Worm (Caenorhabditis elegans): ENCODE results near the gene nadk-2.
A peak's percentile ranks its signal among the peaks of the same experiment; 100 is the strongest.

DNA sequence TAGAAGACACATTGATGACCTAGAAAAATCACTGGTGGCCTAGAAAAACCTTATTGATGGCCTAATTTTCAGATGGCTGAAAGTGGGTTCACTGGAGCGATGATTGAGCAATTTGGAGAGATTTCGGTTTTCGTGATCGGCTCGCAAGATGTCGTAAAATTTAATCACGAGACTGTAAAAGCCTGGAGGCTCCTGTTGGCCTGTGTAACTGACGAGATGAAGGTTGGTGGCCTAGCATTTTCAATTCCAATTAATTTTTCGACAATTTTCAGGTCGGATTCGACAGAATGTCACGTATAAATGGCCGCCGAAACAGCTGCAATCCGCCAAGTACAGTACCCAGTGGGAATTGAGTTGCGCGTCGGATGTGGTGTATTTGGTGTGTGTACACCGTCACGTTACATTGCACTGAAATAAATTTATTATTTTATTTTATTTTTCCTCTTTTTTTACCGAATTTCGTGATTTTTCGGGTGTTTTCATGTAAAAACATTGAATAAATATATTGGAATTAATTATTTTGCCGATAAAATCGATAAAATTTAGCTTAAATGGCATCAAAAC, 26.0 kb upstream of the nadk-2 start, which contains the start of gene Y17G7B.12:
- TF ChIP-seq ama-1 (optimal IDR thresholded peaks at IDR 0.05) (no peak), scrt-1 (GFP tag; IDR thresholded peaks at IDR 0.05) (no peak), F13C5.2 (tag; optimal IDR thresholded peaks at IDR 0.05) (peak; percentile 22), flt-1 (GFP tag; IDR thresholded peaks at IDR 0.05) (no peak), ceh-36 (tag; optimal IDR thresholded peaks at IDR 0.05) (no peak), ets-7 (tag; optimal IDR thresholded peaks at IDR 0.05) (no peak), tbx-11 (GFP tag; IDR thresholded peaks at IDR 0.05) (no peak)
